Worm (Caenorhabditis elegans): ENCODE measurements around the gene C45G9.5.
A peak's percentile ranks its signal among the peaks of the same experiment; 100 is the strongest.

C45G9.5 gene

DNA sequence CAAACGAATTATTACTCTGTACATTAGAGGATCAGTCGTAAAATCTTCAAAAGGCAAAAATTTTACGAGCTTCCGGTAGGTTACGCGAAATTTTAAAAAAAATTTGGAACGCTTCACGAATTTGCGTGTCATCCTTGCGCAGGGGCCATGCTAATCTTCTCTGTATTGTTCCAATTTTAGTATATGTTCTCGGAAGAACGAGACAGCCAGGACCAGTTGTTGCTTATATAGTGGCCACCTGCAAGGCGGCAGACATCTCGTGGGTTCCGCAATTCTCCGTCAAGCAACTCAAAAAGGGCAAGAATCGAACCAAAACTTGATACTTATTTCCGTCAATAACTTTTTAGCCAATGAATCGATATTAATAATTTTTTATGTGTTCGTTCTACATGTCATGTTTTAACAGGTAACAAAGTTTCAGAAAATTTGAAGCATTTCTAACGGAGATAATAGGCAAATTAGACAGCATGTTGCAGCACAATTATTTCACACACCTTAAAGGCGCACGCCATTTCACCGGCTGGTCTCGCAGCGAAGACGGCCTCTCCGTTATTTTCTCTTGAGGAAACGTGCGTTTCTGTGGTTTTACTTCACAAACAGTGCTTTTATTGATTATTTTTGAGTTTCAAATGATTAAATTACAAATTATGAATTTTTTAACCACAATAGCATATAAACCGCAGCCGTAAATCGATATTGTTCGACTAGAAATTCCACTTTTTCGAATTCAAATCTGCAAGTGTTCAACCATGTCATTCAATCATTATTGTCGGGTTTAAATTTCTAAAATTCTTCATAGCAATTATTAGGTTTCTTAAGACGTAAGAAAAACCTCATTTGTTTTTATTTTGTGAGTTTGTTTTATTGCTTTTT lies 33.0 kb downstream of the C45G9.5 start (continued):
- TF ChIP-seq pha-2 (tag; optimal IDR thresholded peaks at IDR 0.05), result peak; percentile 66
- TF ChIP-seq rnt-1 (tag; optimal IDR thresholded peaks at IDR 0.05), result no peak
- TF ChIP-seq madf-2 (tag; optimal IDR thresholded peaks at IDR 0.05), result peak; percentile 58
- TF ChIP-seq fkh-6 (tag; optimal IDR thresholded peaks at IDR 0.05), result peak; percentile 78
- TF ChIP-seq lim-6 (tag; optimal IDR thresholded peaks at IDR 0.05), result peak; percentile 5
- TF ChIP-seq dve-1 (tag; optimal IDR thresholded peaks at IDR 0.05), result peak; percentile 53
- TF ChIP-seq hlh-6 (tag; optimal IDR thresholded peaks at IDR 0.05), result peak; percentile 69
- no peak for TF ChIP-seq ceh-22 (tag; optimal IDR thresholded peaks at IDR 0.05)
- TF ChIP-seq ztf-16 (tag; optimal IDR thresholded peaks at IDR 0.05), result peak; percentile 51
- peak; percentile 15 for TF ChIP-seq ahr-1 (tag; optimal IDR thresholded peaks at IDR 0.05)
- peak; percentile 82 for TF ChIP-seq ceh-14 (tag; optimal IDR thresholded peaks at IDR 0.05)
- peak; percentile 28 for TF ChIP-seq Y22D7AL.16 (tag; optimal IDR thresholded peaks at IDR 0.05)
- peak; percentile 72 for TF ChIP-seq zip-5 (tag; optimal IDR thresholded peaks at IDR 0.05)
- TF ChIP-seq che-1 (tag; optimal IDR thresholded peaks at IDR 0.05), result peak; percentile 67
- peak; percentile 61 for TF ChIP-seq unc-42 (tag; optimal IDR thresholded peaks at IDR 0.05)
- peak; percentile 44 for TF ChIP-seq pat-9 (tag; optimal IDR thresholded peaks at IDR 0.05)
- peak; percentile 60 for TF ChIP-seq ceh-2 (tag; optimal IDR thresholded peaks at IDR 0.05)
- no peak for TF ChIP-seq F13H6.1 (tag; optimal IDR thresholded peaks at IDR 0.05)
- peak; percentile 29 for TF ChIP-seq gmeb-2 (tag; optimal IDR thresholded peaks at IDR 0.05)
- TF ChIP-seq nfya-1 (tag; optimal IDR thresholded peaks at IDR 0.05), result peak; percentile 52
- peak; percentile 44 for TF ChIP-seq ceh-34 (tag; optimal IDR thresholded peaks at IDR 0.05)
- TF ChIP-seq ttx-3 (tag; optimal IDR thresholded peaks at IDR 0.05), result peak; percentile 54
- TF ChIP-seq elt-2 (tag; optimal IDR thresholded peaks at IDR 0.05), result peak; percentile 76
- TF ChIP-seq dmd-4 (tag; optimal IDR thresholded peaks at IDR 0.05; ENCODE audit: borderline replicate concordance), result no peak
- TF ChIP-seq ceh-9 (tag; optimal IDR thresholded peaks at IDR 0.05), result peak; percentile 14
- peak; percentile 26 for TF ChIP-seq tbx-7 (tag; optimal IDR thresholded peaks at IDR 0.05)
- no peak for TF ChIP-seq hlh-8 (tag; optimal IDR thresholded peaks at IDR 0.05)
- TF ChIP-seq unc-55 (GFP tag; optimal IDR thresholded peaks at IDR 0.05), result no peak
- no peak for TF ChIP-seq mec-3 (tag; optimal IDR thresholded peaks at IDR 0.05; ENCODE audit: borderline replicate concordance)
- no peak for TF ChIP-seq K09A11.1 (tag; optimal IDR thresholded peaks at IDR 0.05; ENCODE audit: insufficient read depth)

DNA sequence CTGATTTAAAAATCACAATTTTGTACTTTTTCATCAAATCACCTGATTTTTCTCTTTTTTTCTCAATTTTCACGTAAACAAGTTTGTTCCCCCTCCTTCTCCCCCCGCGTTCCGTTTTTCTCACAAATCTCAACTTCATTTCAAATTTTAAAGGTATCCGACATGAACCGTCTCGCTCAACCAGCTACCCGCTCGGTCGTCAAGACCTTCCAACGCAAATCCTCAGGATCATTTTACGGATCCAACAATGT lies 33.6 kb downstream of the C45G9.5 start, which contains the start of gene cox-6A:
TSS of gene cox-6A (plus strand) at position 152 of the 251 bp plus-strand sequence.
- no peak for TF ChIP-seq ceh-22 (tag; optimal IDR thresholded peaks at IDR 0.05)
- no peak for TF ChIP-seq ceh-48 (tag; optimal IDR thresholded peaks at IDR 0.05)
- no peak for TF ChIP-seq tbx-2 (tag; optimal IDR thresholded peaks at IDR 0.05)
- no peak for TF ChIP-seq lim-6 (tag; optimal IDR thresholded peaks at IDR 0.05)
- TF ChIP-seq ceh-24 (tag; optimal IDR thresholded peaks at IDR 0.05), result no peak

DNA sequence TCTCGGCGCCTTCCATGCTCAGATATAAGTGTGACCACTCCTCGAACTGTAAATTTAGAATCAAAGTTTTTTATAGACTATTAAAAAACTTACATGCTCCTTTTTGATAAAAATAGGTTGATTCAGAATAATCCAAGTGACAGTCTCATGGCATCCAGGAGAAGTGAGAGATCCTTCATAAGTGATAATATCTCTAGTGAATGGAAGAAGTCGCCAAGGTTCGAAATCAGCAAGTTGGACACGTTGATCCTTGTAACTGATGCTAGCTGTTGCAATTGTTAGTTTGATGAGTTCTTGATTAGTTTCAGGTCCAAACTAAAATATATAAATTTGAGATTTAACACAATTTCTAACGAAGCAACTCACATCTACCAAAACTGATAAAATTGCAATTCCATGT lies 35.4 kb downstream of the C45G9.5 start:
- TF ChIP-seq sdc-2 (tag; optimal IDR thresholded peaks at IDR 0.05), result no peak
- no peak for TF ChIP-seq npax-4 (tag; optimal IDR thresholded peaks at IDR 0.05)
- TF ChIP-seq fkh-10 (GFP tag; optimal IDR thresholded peaks at IDR 0.05), result no peak
- TF ChIP-seq ceh-19 (GFP tag; optimal IDR thresholded peaks at IDR 0.05), result no peak
- no peak for TF ChIP-seq ceh-9 (tag; optimal IDR thresholded peaks at IDR 0.05)
- TF ChIP-seq pha-2 (tag; optimal IDR thresholded peaks at IDR 0.05), result no peak
- no peak for TF ChIP-seq pros-1 (tag; optimal IDR thresholded peaks at IDR 0.05)
- TF ChIP-seq unc-86 (tag; optimal IDR thresholded peaks at IDR 0.05), result no peak
- no peak for TF ChIP-seq unc-42 (tag; optimal IDR thresholded peaks at IDR 0.05)
- no peak for TF ChIP-seq K02D7.2 (tag; optimal IDR thresholded peaks at IDR 0.05)
- TF ChIP-seq nhr-232 (tag; optimal IDR thresholded peaks at IDR 0.05), result no peak
- TF ChIP-seq ceh-24 (tag; optimal IDR thresholded peaks at IDR 0.05), result no peak
- TF ChIP-seq che-1 (tag; optimal IDR thresholded peaks at IDR 0.05), result no peak
- TF ChIP-seq ref-2 (tag; optimal IDR thresholded peaks at IDR 0.05), result no peak
- no peak for TF ChIP-seq syd-9 (tag; optimal IDR thresholded peaks at IDR 0.05)
